Fruit fly (Drosophila melanogaster) whole organism, embryonic: Measurements from ENCODE around the gene SPoCk.

Experiments used
- Antp ChIP-seq: fragments of 200-800 bp; sonication (Bioruptor generic); optimal IDR thresholded peaks from 3 replicates; lab custom pipeline; 2016; ENCODE audit warnings: missing biosample characterization, missing genetic modification characterization
- Atf3 ChIP-seq: fragments of 200-800 bp; sonication (Bioruptor generic); optimal IDR thresholded peaks from 3 replicates; lab custom pipeline; 2016; ENCODE audit warnings: missing biosample characterization, missing genetic modification characterization
- Atf6 ChIP-seq: fragments of 200-800 bp; sonication (Bioruptor generic); IDR thresholded peaks from 2 replicates; pipeline ENCODE4 v1.3.6; 2022; ENCODE audit warnings: missing biosample characterization, missing genetic modification characterization
- CG11560 ChIP-seq: fragments of 200-800 bp; sonication (Bioruptor generic); IDR thresholded peaks from 3 replicates; pipeline ENCODE4 v1.3.6; 2022; ENCODE audit warnings: missing biosample characterization, missing genetic modification characterization
- CG11723 ChIP-seq: fragments of 200-800 bp; sonication (Bioruptor generic); optimal IDR thresholded peaks from 2 replicates; lab custom pipeline; 2017; ENCODE audit warnings: missing biosample characterization, mild to moderate bottlenecking, missing genetic modification characterization
- CG12071 ChIP-seq: fragments of 200-800 bp; sonication (Bioruptor generic); optimal IDR thresholded peaks from 3 replicates; lab custom pipeline; 2018; ENCODE audit warnings: missing biosample characterization, mild to moderate bottlenecking, missing genetic modification characterization
- CG13775 ChIP-seq: fragments of 200-800 bp; sonication (Bioruptor generic); optimal IDR thresholded peaks from 3 replicates; lab custom pipeline; 2017; ENCODE audit warnings: missing biosample characterization, mild to moderate bottlenecking, missing genetic modification characterization
- CG15479 ChIP-seq: fragments of 200-800 bp; sonication (Bioruptor generic); optimal IDR thresholded peaks from 3 replicates; lab custom pipeline; 2019; ENCODE audit warnings: missing biosample characterization, mild to moderate bottlenecking, missing genetic modification characterization, moderate library complexity
- CG15601 ChIP-seq: fragments of 200-800 bp; sonication (Bioruptor generic); optimal IDR thresholded peaks from 3 replicates; lab custom pipeline; 2019; ENCODE audit warnings: missing biosample characterization, mild to moderate bottlenecking, missing genetic modification characterization, moderate library complexity
- CG2875 ChIP-seq: fragments of 200-800 bp; sonication (Bioruptor generic); optimal IDR thresholded peaks from 2 replicates; lab custom pipeline; 2017; ENCODE audit warnings: missing biosample characterization, mild to moderate bottlenecking, missing genetic modification characterization, missing genetic modification reagents
- CG30403 ChIP-seq: fragments of 200-800 bp; sonication (Bioruptor generic); optimal IDR thresholded peaks from 3 replicates; lab custom pipeline; 2016; ENCODE audit warnings: missing biosample characterization, missing genetic modification characterization
- CG3065 ChIP-seq: fragments of 200-800 bp; sonication (Bioruptor generic); optimal IDR thresholded peaks from 2 replicates; lab custom pipeline; 2016; ENCODE audit warnings: missing biosample characterization, missing genetic modification characterization
- CG31388 ChIP-seq: fragments of 200-800 bp; sonication (Bioruptor generic); optimal IDR thresholded peaks from 2 replicates; lab custom pipeline; 2016; ENCODE audit warnings: missing biosample characterization, missing genetic modification characterization
- CG32532 ChIP-seq: fragments of 200-800 bp; sonication (Bioruptor generic); IDR thresholded peaks from 2 replicates; pipeline ENCODE4 v1.3.6; 2022; ENCODE audit warnings: missing biosample characterization, missing genetic modification characterization
- CG3726 ChIP-seq: fragments of 200-800 bp; sonication (Bioruptor generic); IDR thresholded peaks from 3 replicates; pipeline ENCODE4, ENCODE4 v1.3.6; 2022; ENCODE audit warnings: missing biosample characterization, missing genetic modification characterization
- CG4707 ChIP-seq: fragments of 200-800 bp; sonication (Bioruptor generic); optimal IDR thresholded peaks from 2 replicates; lab custom pipeline; 2018; ENCODE audit warnings: missing biosample characterization, mild to moderate bottlenecking, missing genetic modification characterization, moderate library complexity
- CG7357 ChIP-seq: fragments of 200-800 bp; sonication (Bioruptor generic); IDR thresholded peaks from 3 replicates; pipeline ENCODE4 v1.3.6; 2022; ENCODE audit warnings: missing biosample characterization, missing genetic modification characterization
- CG7786 ChIP-seq: fragments of 200-800 bp; sonication (Bioruptor generic); optimal IDR thresholded peaks from 2 replicates; lab custom pipeline; 2016; ENCODE audit warnings: missing biosample characterization, missing genetic modification characterization
- CG8281 ChIP-seq: fragments of 200-800 bp; sonication (Bioruptor generic); optimal IDR thresholded peaks from 2 replicates; lab custom pipeline; 2018; ENCODE audit warnings: missing biosample characterization, mild to moderate bottlenecking, missing genetic modification characterization, moderate library complexity
- CrebB ChIP-seq: fragments of 200-800 bp; sonication (Bioruptor generic); optimal IDR thresholded peaks from 3 replicates; lab custom pipeline; 2018; ENCODE audit warnings: missing biosample characterization, mild to moderate bottlenecking, missing genetic modification characterization
- ERR ChIP-seq: fragments of 200-800 bp; sonication (Bioruptor generic); optimal IDR thresholded peaks from 2 replicates; lab custom pipeline; 2016; ENCODE audit warnings: missing biosample characterization, missing genetic modification characterization
- Hmr ChIP-seq: fragments of 200-800 bp; sonication (Bioruptor generic); optimal IDR thresholded peaks from 3 replicates; lab custom pipeline; 2017; ENCODE audit warnings: mild to moderate bottlenecking, missing biosample characterization, missing genetic modification reagents, missing genetic modification characterization
- Hsf ChIP-seq: fragments of 200-800 bp; sonication (Bioruptor generic); optimal IDR thresholded peaks from 3 replicates; lab custom pipeline; 2016; ENCODE audit warnings: missing biosample characterization, missing genetic modification characterization
- MBD-R2 ChIP-seq: fragments of 200-800 bp; sonication (Bioruptor generic); IDR thresholded peaks from 2 replicates; pipeline ENCODE4 v1.3.6; 2022; ENCODE audit warnings: missing biosample characterization, missing genetic modification characterization
- Oli ChIP-seq: fragments of 200-800 bp; sonication (Bioruptor generic); optimal IDR thresholded peaks from 2 replicates; lab custom pipeline; 2018; ENCODE audit warnings: missing biosample characterization, mild to moderate bottlenecking, missing genetic modification characterization, moderate library complexity
- Rx ChIP-seq: fragments of 200-800 bp; sonication (Bioruptor generic); IDR thresholded peaks from 2 replicates; pipeline ENCODE4 v1.3.6; 2022; ENCODE audit warnings: missing biosample characterization, missing genetic modification characterization
- Ssrp ChIP-seq: fragments of 200-800 bp; sonication (Bioruptor generic); optimal IDR thresholded peaks from 2 replicates; lab custom pipeline; 2018; ENCODE audit warnings: missing biosample characterization, mild to moderate bottlenecking, missing genetic modification characterization, moderate library complexity
- Stat92E ChIP-seq, 3 experiments: fragments of >200 bp in 2 of 3; fragments of 200-800 bp in 1 of 3; sonication (Bioruptor generic) in 1 of 3; optimal IDR thresholded peaks; 2 replicates each; lab custom pipeline; 2017 to 2019; ENCODE audit warnings: missing biosample characterization in 3 of 3, missing genetic modification characterization in 3 of 3, mild to moderate bottlenecking in 1 of 3, moderate library complexity in 1 of 3
- Trl ChIP-seq, 3 experiments: fragments of >200 bp in 2 of 3; fragments of 200-800 bp in 1 of 3; sonication (Bioruptor generic) in 1 of 3; optimal IDR thresholded peaks; 2 replicates in 1 of 3; 3 replicates in 2 of 3; lab custom pipeline; 2016 to 2017; ENCODE audit warnings: missing biosample characterization in 1 of 3, missing genetic modification characterization in 1 of 3
- ase ChIP-seq: fragments of 200-800 bp; sonication (Bioruptor generic); IDR thresholded peaks from 3 replicates; pipeline ENCODE4 v1.3.6; 2022; ENCODE audit warnings: missing biosample characterization, missing genetic modification characterization
- ash1 ChIP-seq: fragments of 200-800 bp; sonication (Bioruptor generic); optimal IDR thresholded peaks from 2 replicates; lab custom pipeline; 2018; ENCODE audit warnings: missing biosample characterization, mild to moderate bottlenecking, missing genetic modification characterization
- bigmax ChIP-seq: fragments of 200-800 bp; sonication (Bioruptor generic); optimal IDR thresholded peaks from 2 replicates; lab custom pipeline; 2018; ENCODE audit warnings: missing biosample characterization, mild to moderate bottlenecking, missing genetic modification characterization
- corto ChIP-seq: fragments of 200-800 bp; sonication (Bioruptor generic); optimal IDR thresholded peaks from 2 replicates; lab custom pipeline; 2016; ENCODE audit warnings: missing biosample characterization, mild to moderate bottlenecking, missing genetic modification characterization, moderate library complexity
- cwo ChIP-seq: fragments of 200-800 bp; sonication (Bioruptor generic); optimal IDR thresholded peaks from 3 replicates; lab custom pipeline; 2017; ENCODE audit warnings: missing biosample characterization, missing genetic modification characterization, mild to moderate bottlenecking, moderate library complexity, missing genetic modification reagents
- exex ChIP-seq: fragments of 200-800 bp; sonication (Bioruptor generic); optimal IDR thresholded peaks from 4 replicates; lab custom pipeline; 2018; ENCODE audit warnings: missing biosample characterization, mild to moderate bottlenecking, missing genetic modification characterization, moderate library complexity
- gce ChIP-seq: fragments of 200-800 bp; sonication (Bioruptor generic); IDR thresholded peaks from 3 replicates; pipeline ENCODE4 v1.3.6; 2022; ENCODE audit warnings: missing biosample characterization, missing genetic modification characterization
- hkb ChIP-seq, 2 experiments: fragments of 200-800 bp in 1 of 2; fragments of >200 bp in 1 of 2; sonication (Bioruptor generic) in 1 of 2; IDR thresholded peaks in 1 of 2; optimal IDR thresholded peaks in 1 of 2; 2 replicates each; pipeline versions ENCODE4 v1.3.6 to Lab custom; 2017 to 2022; ENCODE audit warnings: missing biosample characterization in 1 of 2, missing genetic modification characterization in 1 of 2
- inv ChIP-seq: fragments of 200-800 bp; sonication (Bioruptor generic); IDR thresholded peaks from 2 replicates; pipeline ENCODE4 v1.3.6; 2022; ENCODE audit warnings: missing biosample characterization, missing genetic modification characterization; ENCODE audit not compliant: partially characterized antibody
- knrl ChIP-seq: fragments of 200-800 bp; sonication (Bioruptor generic); IDR thresholded peaks from 3 replicates; pipeline ENCODE4 v1.3.6; 2022; ENCODE audit warnings: missing biosample characterization, missing genetic modification characterization; ENCODE audit not compliant: partially characterized antibody
- lab ChIP-seq: fragments of 200-800 bp; sonication (Bioruptor generic); optimal IDR thresholded peaks from 3 replicates; lab custom pipeline; 2017; ENCODE audit warnings: missing biosample characterization, missing genetic modification characterization, mild to moderate bottlenecking, moderate library complexity, missing genetic modification reagents
- mirr ChIP-seq: fragments of 200-800 bp; sonication (Bioruptor generic); optimal IDR thresholded peaks from 3 replicates; lab custom pipeline; 2018; ENCODE audit warnings: missing biosample characterization, mild to moderate bottlenecking, missing genetic modification characterization
- psq ChIP-seq: fragments of 200-800 bp; sonication (Bioruptor generic); optimal IDR thresholded peaks from 2 replicates; lab custom pipeline; 2017; ENCODE audit warnings: missing biosample characterization, missing genetic modification characterization
- pzg ChIP-seq: fragments of 200-800 bp; sonication (Bioruptor generic); optimal IDR thresholded peaks from 3 replicates; lab custom pipeline; 2018; ENCODE audit warnings: missing biosample characterization, mild to moderate bottlenecking, missing genetic modification characterization, moderate library complexity
- sr ChIP-seq: fragments of 200-800 bp; sonication (Bioruptor generic); IDR thresholded peaks from 3 replicates; pipeline ENCODE4 v1.3.6; 2022; ENCODE audit warnings: missing biosample characterization, missing genetic modification characterization
- tio ChIP-seq: fragments of 200-800 bp; sonication (Bioruptor generic); optimal IDR thresholded peaks from 2 replicates; lab custom pipeline; 2017; ENCODE audit warnings: missing biosample characterization, missing genetic modification characterization, inconsistent platforms
- tx ChIP-seq: fragments of 200-800 bp; sonication (Bioruptor generic); optimal IDR thresholded peaks from 2 replicates; lab custom pipeline; 2016; ENCODE audit warnings: missing biosample characterization, missing genetic modification characterization
- unpg ChIP-seq: fragments of 200-800 bp; sonication (Bioruptor generic); optimal IDR thresholded peaks from 3 replicates; lab custom pipeline; 2018; ENCODE audit warnings: missing biosample characterization, mild to moderate bottlenecking, missing genetic modification characterization, moderate library complexity
- usp ChIP-seq: fragments of >200 bp; optimal IDR thresholded peaks from 2 replicates; lab custom pipeline; 2017; ENCODE audit warnings: missing biosample characterization, missing genetic modification characterization

Gene SPoCk

dm6 chr3L:22741389-22742120 is 7.7 kb upstream of the SPoCk start, which contains the start of gene CG7369 (continued):
- TF ChIP-seq Stat92E (GFP tag; optimal IDR thresholded peaks at IDR 0.05; lab: Kevin White, UChicago) (no peak), Hmr (GFP tag; lab: Kevin White, UChicago) (peak; percentile 91), CrebB (tag; lab: Kevin White, UChicago) (peak; percentile 1), mirr (GFP tag; lab: Kevin White, UChicago) (peak; percentile 61), CG12071 (GFP tag; lab: Kevin White, UChicago) (peak; percentile 64), tx (peak; percentile 69), CG11560 (tag; lab: Robert Waterston, UW) (no peak; the same call in 1 of the 3 replicates), CG31388 (GFP tag; lab: Kevin White, UChicago) (peak; percentile 59), CG30403 (GFP tag; lab: Kevin White, UChicago) (peak; percentile 96), inv (GFP tag; lab: Robert Waterston, UW) (peak; percentile 73), Hsf (GFP tag; lab: Kevin White, UChicago) (peak; percentile 89), bigmax (GFP tag; lab: Kevin White, UChicago) (no peak), lab (peak; percentile 83), CG3726 (no peak), unpg (peak; percentile 67), CG15479 (GFP tag; lab: Kevin White, UChicago) (peak; percentile 64), Ssrp (tag; lab: Kevin White, UChicago) (peak; percentile 73), gce (GFP tag; lab: Robert Waterston, UW) (no peak), cwo (GFP tag; lab: Kevin White, UChicago) (peak; percentile 76), sr (GFP tag; lab: Robert Waterston, UW) (peak; percentile 6), ash1 (no peak), CG7786 (GFP tag; lab: Kevin White, UChicago) (peak; percentile 77), CG15601 (peak; percentile 71), CG13775 (GFP tag; lab: Kevin White, UChicago) (peak; percentile 92), MBD-R2 (GFP tag; lab: Robert Waterston, UW) (peak; percentile 60), Atf6 (GFP tag; lab: Robert Waterston, UW) (peak; percentile 77), knrl (GFP tag; lab: Robert Waterston, UW) (peak; percentile 86), CG3065 (GFP tag; lab: Kevin White, UChicago) (peak; percentile 66), Trl (optimal IDR thresholded peaks at IDR 0.05; lab: Kevin White, UChicago) (no peak), Trl (GFP tag; optimal IDR thresholded peaks at IDR 0.05; lab: Kevin White, UChicago) (peak; percentile 76), CG4707 (GFP tag; lab: Kevin White, UChicago) (no peak), hkb (optimal IDR thresholded peaks at IDR 0.05; lab: Kevin White, UChicago) (peak; percentile 72), hkb (GFP tag; IDR thresholded peaks at IDR 0.05; lab: Robert Waterston, UW) (peak; percentile 68), tio (GFP tag; lab: Kevin White, UChicago) (peak; percentile 90), usp (no peak), Rx (GFP tag; lab: Robert Waterston, UW) (peak; percentile 62), Antp (GFP tag; lab: Kevin White, UChicago) (peak; percentile 85), pzg (GFP tag; lab: Kevin White, UChicago) (peak; percentile 76), ase (peak; percentile 68), CG32532 (GFP tag; lab: Robert Waterston, UW) (peak; percentile 83), CG8281 (tag; lab: Kevin White, UChicago) (peak; percentile 33), Atf3 (GFP tag; lab: Kevin White, UChicago) (peak; percentile 72), ERR (GFP tag; lab: Kevin White, UChicago) (peak; percentile 61), CG11723 (peak; percentile 83), psq (GFP tag; lab: Kevin White, UChicago) (peak; percentile 56), exex (tag; lab: Kevin White, UChicago) (peak; percentile 29), CG7357 (GFP tag; lab: Robert Waterston, UW) (peak; percentile 72; the same call in 2 of the 3 replicates), CG2875 (GFP tag; lab: Kevin White, UChicago) (peak; percentile 69), corto (GFP tag; lab: Kevin White, UChicago) (peak; percentile 92), Oli (tag; lab: Kevin White, UChicago) (peak; percentile 66)
